Worm (Caenorhabditis elegans) whole organism, L4 larva: ENCODE data around the gene ctsa-1.2.

ENCODE experiments used
- F26F4.8 ChIP-seq: fragments of 200-800 bp; sonication (Bioruptor generic); conservative IDR thresholded peaks from 2 replicates; pipeline ENCODE4 v1.3.6; 2022; ENCODE audit warnings: missing genetic modification characterization, missing compliant biosample characterization
- R02D3.7 ChIP-seq: fragments of 150-350 bp; sonication (generic microtip); optimal IDR thresholded peaks from 3 replicates; lab custom pipeline; 2014; ENCODE audit warnings: missing biosample characterization, missing genetic modification characterization
- T26A8.4 ChIP-seq: fragments of 200-800 bp; sonication (Bioruptor generic); IDR thresholded peaks from 2 replicates; pipeline ENCODE4 v1.3.6; 2022; ENCODE audit warnings: missing genetic modification characterization, missing compliant biosample characterization
- Y105C5A.15 ChIP-seq: fragments of 200-800 bp; sonication (Bioruptor generic); IDR thresholded peaks from 2 replicates; pipeline ENCODE4 v1.3.6; 2022; ENCODE audit warnings: missing genetic modification characterization, missing compliant biosample characterization
- Y48G9A.11 ChIP-seq: fragments of 200-800 bp; sonication (Bioruptor generic); IDR thresholded peaks from 2 replicates; pipeline ENCODE4 v1.3.6; 2022; ENCODE audit warnings: missing genetic modification reagents, missing genetic modification characterization, missing compliant biosample characterization
- ZK337.2 ChIP-seq: fragments of 200-800 bp; sonication (Bioruptor generic); IDR thresholded peaks from 2 replicates; pipeline ENCODE4 v1.3.6; 2022; ENCODE audit warnings: missing genetic modification reagents, missing genetic modification characterization, missing compliant biosample characterization
- ZK546.5 ChIP-seq, 2 experiments: sonication (generic microtip); optimal IDR thresholded peaks; 2 replicates each; lab custom pipeline; 2017; ENCODE audit warnings: missing biosample characterization in 2 of 2, missing genetic modification characterization in 2 of 2
- aha-1 ChIP-seq: fragments of 150-350 bp; peaks from one replicate; lab custom pipeline; 2014; ENCODE audit warnings: missing biosample characterization, missing genetic modification characterization
- attf-4 ChIP-seq: sonication (generic microtip); optimal IDR thresholded peaks from 3 replicates; lab custom pipeline; 2017; ENCODE audit warnings: missing biosample characterization, missing genetic modification characterization
- ceh-28 ChIP-seq: fragments of 150-350 bp; optimal IDR thresholded peaks from 2 replicates; lab custom pipeline; 2014; ENCODE audit warnings: missing biosample characterization, missing genetic modification reagents, missing genetic modification characterization
- ceh-62 ChIP-seq: sonication (generic microtip); optimal IDR thresholded peaks from 2 replicates; lab custom pipeline; 2017; ENCODE audit warnings: missing biosample characterization, missing genetic modification characterization
- cey-2 ChIP-seq: sonication (generic microtip); optimal IDR thresholded peaks from 3 replicates; lab custom pipeline; 2017; ENCODE audit warnings: missing genetic modification characterization, mild to moderate bottlenecking, missing compliant biosample characterization, antibody characterized with exemption, borderline replicate concordance; ENCODE audit not compliant: insufficient read depth
- ctbp-1 ChIP-seq: fragments of 200-800 bp; sonication (Bioruptor generic); IDR thresholded peaks from 2 replicates; pipeline ENCODE4 v1.3.6; 2022; ENCODE audit warnings: missing genetic modification reagents, missing genetic modification characterization, missing compliant biosample characterization
- daf-16 ChIP-seq, 3 experiments: sonication (generic microtip); optimal IDR thresholded peaks; 2 replicates each; lab custom pipeline; 2016 to 2017; ENCODE audit warnings: missing genetic modification characterization in 3 of 3, missing genetic modification reagents in 3 of 3, mild to moderate bottlenecking in 2 of 3, missing compliant biosample characterization in 2 of 3, missing biosample characterization in 1 of 3, moderate library complexity in 1 of 3
- egl-27 ChIP-seq: sonication (generic microtip); optimal IDR thresholded peaks from 3 replicates; lab custom pipeline; 2017; ENCODE audit warnings: missing biosample characterization, missing genetic modification reagents, missing genetic modification characterization
- egl-43 ChIP-seq: fragments of 200-800 bp; sonication (Bioruptor generic); IDR thresholded peaks from 2 replicates; pipeline ENCODE4 v1.3.6; 2022; ENCODE audit warnings: missing genetic modification reagents, missing genetic modification characterization, missing compliant biosample characterization
- fkh-10 ChIP-seq: fragments of 150-350 bp; optimal IDR thresholded peaks from 2 replicates; lab custom pipeline; 2014; ENCODE audit warnings: missing biosample characterization, missing genetic modification reagents, missing genetic modification characterization
- hif-1 ChIP-seq, 2 experiments: sonication (generic microtip); optimal IDR thresholded peaks; 2 replicates each; lab custom pipeline; 2016 to 2017; ENCODE audit warnings: missing compliant biosample characterization in 2 of 2, missing genetic modification characterization in 2 of 2, missing genetic modification reagents in 2 of 2, missing genotype in 2 of 2, mild to moderate bottlenecking in 1 of 2
- hlh-11 ChIP-seq: fragments of 200-800 bp; sonication (Bioruptor generic); optimal IDR thresholded peaks from 2 replicates; lab custom pipeline; 2018; ENCODE audit warnings: mild to moderate bottlenecking, missing genetic modification characterization, missing compliant biosample characterization
- hlh-30 ChIP-seq: sonication (generic microtip); optimal IDR thresholded peaks from 2 replicates; lab custom pipeline; 2017; ENCODE audit warnings: antibody characterized with exemption, mild to moderate bottlenecking, missing genetic modification characterization, missing compliant biosample characterization; ENCODE audit not compliant: insufficient read depth
- lin-13 ChIP-seq: fragments of 150-350 bp; optimal IDR thresholded peaks from 2 replicates; lab custom pipeline; 2014; ENCODE audit warnings: missing biosample characterization, missing genetic modification reagents, missing genetic modification characterization
- lin-29 ChIP-seq: fragments of 200-800 bp; sonication (Bioruptor generic); IDR thresholded peaks from 2 replicates; pipeline ENCODE4 v1.3.6; 2022; ENCODE audit warnings: missing genetic modification reagents, missing genetic modification characterization, missing compliant biosample characterization
- lin-39 ChIP-seq: fragments of 150-350 bp; optimal IDR thresholded peaks from 2 replicates; lab custom pipeline; 2014; ENCODE audit warnings: missing biosample characterization, missing genetic modification reagents, missing genetic modification characterization
- lsy-2 ChIP-seq, 2 experiments: fragments of 150-350 bp in 1 of 2; sonication (generic microtip) in 1 of 2; optimal IDR thresholded peaks; 2 replicates each; lab custom pipeline; 2014 to 2017; ENCODE audit warnings: missing biosample characterization in 2 of 2, missing genetic modification characterization in 2 of 2
- madf-9 ChIP-seq: fragments of 200-800 bp; sonication (Bioruptor generic); conservative IDR thresholded peaks from 2 replicates; pipeline ENCODE4 v1.3.6; 2022; ENCODE audit warnings: missing genetic modification reagents, missing genetic modification characterization, missing compliant biosample characterization
- mdl-1 ChIP-seq, 2 experiments: fragments of 150-350 bp in 1 of 2; sonication (generic microtip) in 1 of 2; optimal IDR thresholded peaks; 2 replicates each; lab custom pipeline; 2014 to 2017; ENCODE audit warnings: missing biosample characterization in 2 of 2, missing genetic modification characterization in 2 of 2
- mep-1 ChIP-seq: fragments of 150-350 bp; sonication (generic microtip); optimal IDR thresholded peaks from 3 replicates; lab custom pipeline; 2014; ENCODE audit warnings: missing biosample characterization, missing genetic modification characterization
- mxl-2 ChIP-seq: fragments of 200-800 bp; sonication (Bioruptor generic); conservative IDR thresholded peaks from 2 replicates; pipeline ENCODE4 v1.3.6; 2022; ENCODE audit warnings: missing genetic modification reagents, missing genetic modification characterization, missing compliant biosample characterization
- mxl-3 ChIP-seq: fragments of 200-800 bp; sonication (Bioruptor generic); optimal IDR thresholded peaks from 2 replicates; lab custom pipeline; 2018; ENCODE audit warnings: mild to moderate bottlenecking, missing genetic modification characterization, missing compliant biosample characterization
- nhr-237 ChIP-seq: sonication (generic microtip); optimal IDR thresholded peaks from 2 replicates; lab custom pipeline; 2017; ENCODE audit warnings: missing biosample characterization, missing genetic modification characterization
- nhr-28 ChIP-seq: fragments of 150-350 bp; optimal IDR thresholded peaks from 2 replicates; lab custom pipeline; 2014; ENCODE audit warnings: missing biosample characterization, missing genetic modification characterization
- nhr-76 ChIP-seq: fragments of 150-350 bp; optimal IDR thresholded peaks from 2 replicates; lab custom pipeline; 2014; ENCODE audit warnings: missing biosample characterization, missing genetic modification characterization
- php-3 ChIP-seq: fragments of 200-800 bp; sonication (Bioruptor generic); IDR thresholded peaks from 2 replicates; pipeline ENCODE4 v1.3.6; 2022; ENCODE audit warnings: missing genetic modification reagents, missing genetic modification characterization, missing compliant biosample characterization
- skn-1 ChIP-seq: fragments of 150-350 bp; optimal IDR thresholded peaks from 2 replicates; lab custom pipeline; 2014; ENCODE audit warnings: missing biosample characterization, missing genetic modification characterization
- spr-1 ChIP-seq: sonication (generic microtip); optimal IDR thresholded peaks from 2 replicates; lab custom pipeline; 2016; ENCODE audit warnings: mild to moderate bottlenecking, missing genetic modification characterization, missing compliant biosample characterization
- tag-97 ChIP-seq: fragments of 200-800 bp; sonication (Bioruptor generic); IDR thresholded peaks from 2 replicates; pipeline ENCODE4 v1.3.6; 2022; ENCODE audit warnings: missing genetic modification characterization, missing compliant biosample characterization
- tra-1 ChIP-seq: fragments of 200-800 bp; sonication (Bioruptor generic); IDR thresholded peaks from 2 replicates; pipeline ENCODE4 v1.3.6; 2022; ENCODE audit warnings: missing genetic modification reagents, missing genetic modification characterization, missing compliant biosample characterization
- unc-130 ChIP-seq: sonication (generic microtip); optimal IDR thresholded peaks from 2 replicates; lab custom pipeline; 2016; ENCODE audit warnings: missing genetic modification reagents, missing genetic modification characterization, missing compliant biosample characterization
- unc-39 ChIP-seq: sonication (generic microtip); optimal IDR thresholded peaks from 2 replicates; lab custom pipeline; 2017; ENCODE audit warnings: missing biosample characterization, missing genetic modification characterization
- unc-62 ChIP-seq, 3 experiments: fragments of 150-350 bp in 1 of 3; sonication (generic microtip); optimal IDR thresholded peaks in 2 of 3; peaks in 1 of 3; 1 replicate in 1 of 3; 2 replicates in 2 of 3; lab custom pipeline; 2014 to 2017; ENCODE audit warnings: missing biosample characterization in 3 of 3, missing genetic modification characterization in 3 of 3, missing genetic modification reagents in 3 of 3, missing genotype in 1 of 3
- zag-1 ChIP-seq: fragments of 150-350 bp; optimal IDR thresholded peaks from 2 replicates; lab custom pipeline; 2014; ENCODE audit warnings: missing biosample characterization, missing genetic modification characterization
- zfp-3 ChIP-seq: fragments of 200-800 bp; sonication (Bioruptor generic); conservative IDR thresholded peaks from 2 replicates; pipeline ENCODE4 v1.3.6; 2022; ENCODE audit warnings: missing genetic modification reagents, missing genetic modification characterization, missing compliant biosample characterization
- zip-11 ChIP-seq: fragments of 200-800 bp; sonication (Bioruptor generic); IDR thresholded peaks from 2 replicates; pipeline ENCODE4 v1.3.6; 2022; ENCODE audit warnings: missing genetic modification characterization, missing compliant biosample characterization
- zip-2 ChIP-seq: fragments of 150-350 bp; optimal IDR thresholded peaks from 2 replicates; lab custom pipeline; 2014; ENCODE audit warnings: missing biosample characterization, missing genetic modification characterization
- ztf-11 ChIP-seq: fragments of 150-350 bp; optimal IDR thresholded peaks from 2 replicates; lab custom pipeline; 2014; ENCODE audit warnings: missing biosample characterization, missing genetic modification characterization
- ztf-7 ChIP-seq: fragments of 150-350 bp; optimal IDR thresholded peaks from 2 replicates; lab custom pipeline; 2014; ENCODE audit warnings: missing biosample characterization, missing genetic modification characterization

Gene ctsa-1.2

ce11 chrII:11737347-11737746, 1.8 kb upstream of the ctsa-1.2 start:
- TF ChIP-seq aha-1 (tag; lab: Kevin White, UChicago) = peak; percentile 12
- peak; percentile 33 for TF ChIP-seq hlh-11 (tag; lab: Kevin White, UChicago)
- peak; percentile 48 for TF ChIP-seq nhr-28 (tag; lab: Kevin White, UChicago)
- TF ChIP-seq mdl-1 (tag; optimal IDR thresholded peaks at IDR 0.05; lab: Kevin White, UChicago) = peak in 1 of 2 experiments; percentile 18
- TF ChIP-seq Y48G9A.11 = no peak
- peak; percentile 9 for TF ChIP-seq spr-1 (tag; lab: Kevin White, UChicago)
- peak; percentile 49 for TF ChIP-seq mxl-3 (GFP tag; lab: Kevin White, UChicago)
- TF ChIP-seq lin-29 (GFP tag; lab: Robert Waterston, UW) = no peak
- no peak for TF ChIP-seq zip-2 (tag; lab: Kevin White, UChicago)
- TF ChIP-seq mep-1 = peak; percentile 31
- TF ChIP-seq lsy-2 (tag; optimal IDR thresholded peaks at IDR 0.05; lab: Kevin White, UChicago) = peak in 1 of 2 experiments; percentile 32
- peak in 1 of 2 experiments; percentile 79 for TF ChIP-seq unc-62 (GFP tag; optimal IDR thresholded peaks at IDR 0.05 in 1 of 2; lab: Kevin White, UChicago)
- no peak for TF ChIP-seq unc-62 (tag; optimal IDR thresholded peaks at IDR 0.05; lab: Kevin White, UChicago)
- TF ChIP-seq hlh-30 (tag; lab: Kevin White, UChicago) = peak; percentile 39
- TF ChIP-seq, all 104 proteins: peak for 10

ce11 chrII:11742320-11742719, 3.2 kb downstream of the ctsa-1.2 start:
- TF ChIP-seq fkh-10 (GFP tag; lab: Kevin White, UChicago) = no peak
- no peak for TF ChIP-seq attf-4 (tag; lab: Kevin White, UChicago)
- TF ChIP-seq spr-1 (tag; lab: Kevin White, UChicago) = peak; percentile 22
- no peak for TF ChIP-seq ZK546.5 (tag; optimal IDR thresholded peaks at IDR 0.05; lab: Kevin White, UChicago)
- TF ChIP-seq cey-2 (tag; lab: Kevin White, UChicago) = no peak
- TF ChIP-seq skn-1 = no peak
- peak in 1 of 2 experiments; percentile 94 for TF ChIP-seq unc-62 (GFP tag; optimal IDR thresholded peaks at IDR 0.05 in 1 of 2; lab: Kevin White, UChicago)
- TF ChIP-seq unc-62 (tag; optimal IDR thresholded peaks at IDR 0.05; lab: Kevin White, UChicago) = no peak

ce11 chrII:11746782-11747288, 7.7 kb downstream of the ctsa-1.2 start:
- peak; percentile 91 for TF ChIP-seq ctbp-1
- TF ChIP-seq zip-11 (GFP tag; lab: Robert Waterston, UW) = no peak
- TF ChIP-seq zfp-3 (GFP tag; lab: Robert Waterston, UW) = no peak
- no peak for TF ChIP-seq mxl-2 (GFP tag; lab: Robert Waterston, UW)
- no peak for TF ChIP-seq nhr-237 (tag; lab: Kevin White, UChicago)
- TF ChIP-seq daf-16 (GFP tag; optimal IDR thresholded peaks at IDR 0.05; lab: Kevin White, UChicago) = peak in 1 of 2 experiments; percentile 9
- no peak for TF ChIP-seq daf-16 (tag; optimal IDR thresholded peaks at IDR 0.05; lab: Kevin White, UChicago)
- TF ChIP-seq egl-27 (tag; lab: Kevin White, UChicago) = no peak
- TF ChIP-seq egl-43 (GFP tag; lab: Robert Waterston, UW) = peak; percentile 79; the same call in 1 of the 2 replicates
- TF ChIP-seq R02D3.7 (tag; lab: Kevin White, UChicago) = no peak
- peak; percentile 1 for TF ChIP-seq lin-13 (GFP tag; lab: Kevin White, UChicago)
- no peak for TF ChIP-seq unc-39 (tag; lab: Kevin White, UChicago)
- no peak for TF ChIP-seq nhr-76 (tag; lab: Kevin White, UChicago)
- TF ChIP-seq tra-1 (GFP tag; lab: Robert Waterston, UW) = 0 out of 2 replicates have a peak, but pooled peaks have one; percentile 17
- no peak for TF ChIP-seq lin-29 (GFP tag; lab: Robert Waterston, UW)
- TF ChIP-seq ZK546.5 (tag; optimal IDR thresholded peaks at IDR 0.05; lab: Kevin White, UChicago) = no peak
- TF ChIP-seq T26A8.4 (GFP tag; lab: Robert Waterston, UW) = no peak
- TF ChIP-seq madf-9 (GFP tag; lab: Robert Waterston, UW) = no peak
- TF ChIP-seq ztf-7 (tag; lab: Kevin White, UChicago) = no peak
- no peak for TF ChIP-seq ceh-62 (tag; lab: Kevin White, UChicago)
- TF ChIP-seq tag-97 (GFP tag; lab: Robert Waterston, UW) = no peak
- TF ChIP-seq Y105C5A.15 (GFP tag; lab: Robert Waterston, UW) = 0 out of 2 replicates have a peak, but pooled peaks have one; percentile 30
- TF ChIP-seq zag-1 (tag; lab: Kevin White, UChicago) = peak; percentile 32
- no peak for TF ChIP-seq ZK337.2
- TF ChIP-seq unc-130 (GFP tag; lab: Kevin White, UChicago) = no peak
- TF ChIP-seq aha-1 (tag; lab: Kevin White, UChicago) = peak; percentile 56
- no peak for TF ChIP-seq F26F4.8 (GFP tag; lab: Robert Waterston, UW)
- TF ChIP-seq ceh-28 (tag; lab: Kevin White, UChicago) = peak; percentile 54
- no peak for TF ChIP-seq php-3 (GFP tag; lab: Robert Waterston, UW)
- TF ChIP-seq ztf-11 (tag; lab: Kevin White, UChicago) = no peak
- peak in 1 of 2 experiments; percentile 63 for TF ChIP-seq hif-1 (tag; optimal IDR thresholded peaks at IDR 0.05; lab: Kevin White, UChicago)
- TF ChIP-seq mxl-3 (GFP tag; lab: Kevin White, UChicago) = peak; percentile 21
- no peak for TF ChIP-seq lin-39 (tag; lab: Kevin White, UChicago)
